Fruit fly (Drosophila melanogaster): ENCODE measurements around the gene Rev1.

Rev1 gene

DNA sequence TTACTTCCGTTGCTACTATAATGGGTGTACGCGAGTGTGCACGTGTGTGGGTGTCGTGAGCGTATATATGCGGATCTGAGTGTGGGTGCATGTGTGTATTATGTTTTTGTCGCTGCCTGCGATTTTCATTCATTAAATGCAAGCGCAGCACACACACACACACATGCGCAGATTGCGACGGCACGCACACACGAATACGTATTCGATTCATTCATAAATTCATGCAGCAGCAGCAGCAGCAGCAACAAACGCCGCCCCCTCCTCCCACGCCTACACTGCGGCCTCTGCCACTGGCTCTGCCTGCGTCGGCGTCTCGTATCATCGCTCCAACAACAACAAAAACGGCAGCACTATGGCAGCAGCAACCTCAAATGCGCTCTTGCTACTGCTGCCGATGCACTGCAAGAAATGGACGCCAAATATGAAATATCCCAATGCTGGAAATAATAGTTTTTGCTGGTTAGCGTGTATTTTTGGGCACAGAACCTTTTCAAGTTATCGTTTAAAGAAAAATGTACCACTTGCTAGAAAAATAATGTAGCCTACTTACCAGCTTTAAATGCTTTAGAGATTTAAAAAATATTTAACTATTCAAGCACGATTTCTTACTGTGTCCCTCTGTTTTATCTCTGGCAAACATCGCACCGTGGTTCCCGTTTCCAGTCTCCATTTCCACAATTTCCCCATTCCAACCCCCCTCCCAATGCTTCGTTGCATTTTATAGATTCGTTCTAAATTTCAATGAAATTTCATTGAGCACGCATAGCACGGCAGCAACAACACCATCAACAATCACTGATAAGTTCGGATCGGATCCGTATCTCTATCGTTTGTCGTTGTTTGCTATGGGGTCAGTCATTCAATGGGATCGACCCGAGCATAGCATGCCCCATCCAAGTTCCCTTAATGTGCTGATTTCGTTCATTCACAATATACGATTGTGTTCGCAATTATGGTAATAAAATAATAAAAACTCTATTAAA, 20.6 kb upstream of the Rev1 start (continued):
- peak; percentile 78 for TF ChIP-seq Mad (GFP tag; optimal IDR thresholded peaks at IDR 0.05)
- TF ChIP-seq gro (GFP tag; optimal IDR thresholded peaks at IDR 0.05), result no peak
- TF ChIP-seq lilli (GFP tag; optimal IDR thresholded peaks at IDR 0.05), result peak; percentile 72
- TF ChIP-seq hth (optimal IDR thresholded peaks at IDR 0.05), result no peak
- peak; percentile 92 for TF ChIP-seq oc (tag; optimal IDR thresholded peaks at IDR 0.05)
- TF ChIP-seq zen (tag; optimal IDR thresholded peaks at IDR 0.05), result peak; percentile 15
- peak; percentile 73 to 76 for TF ChIP-seq Pdp1 (GFP tag; optimal IDR thresholded peaks at IDR 0.05)
- TF ChIP-seq crp (GFP tag; optimal IDR thresholded peaks at IDR 0.05), result peak in 1 of 2 experiments; percentile 22
- peak; percentile 92; the same call in 2 of the 3 replicates for TF ChIP-seq sr (GFP tag; IDR thresholded peaks at IDR 0.05)
- peak in 1 of 2 experiments; percentile 78 for TF ChIP-seq Hr78 (GFP tag; optimal IDR thresholded peaks at IDR 0.05)
- TF ChIP-seq Sry-β (GFP tag; optimal IDR thresholded peaks at IDR 0.05), result peak; percentile 25
- TF ChIP-seq CG6254 (GFP tag; optimal IDR thresholded peaks at IDR 0.05), result peak; percentile 83
- TF ChIP-seq aop (GFP tag; IDR thresholded peaks at IDR 0.05), result peak; percentile 45
- TF ChIP-seq CG30020 (tag; optimal IDR thresholded peaks at IDR 0.05), result peak; percentile 39
- TF ChIP-seq gcm (GFP tag; optimal IDR thresholded peaks at IDR 0.05), result peak; percentile 84
- no peak for TF ChIP-seq Sin3A (optimal IDR thresholded peaks at IDR 0.05)
- peak; percentile 90 for TF ChIP-seq gsb-n (tag; optimal IDR thresholded peaks at IDR 0.05)
- TF ChIP-seq Opbp (GFP tag; IDR thresholded peaks at IDR 0.05; ENCODE audit: partially characterized antibody), result no peak
- peak; percentile 87 for TF ChIP-seq az2 (GFP tag; optimal IDR thresholded peaks at IDR 0.05)
- TF ChIP-seq vvl (GFP tag; IDR thresholded peaks at IDR 0.05), result peak; percentile 93
- TF ChIP-seq tgo (GFP tag; IDR thresholded peaks at IDR 0.05), result peak; percentile 68
- TF ChIP-seq corto (GFP tag; optimal IDR thresholded peaks at IDR 0.05), result no peak
- TF ChIP-seq CG14710 (tag; optimal IDR thresholded peaks at IDR 0.05), result peak; percentile 86
- peak; percentile 29 for TF ChIP-seq CG7745 (tag; optimal IDR thresholded peaks at IDR 0.05)
- TF ChIP-seq CG1024 (GFP tag; IDR thresholded peaks at IDR 0.05), result peak; percentile 85
- TF ChIP-seq CG8944 (GFP tag; optimal IDR thresholded peaks at IDR 0.05), result peak; percentile 88
- TF ChIP-seq CG14441 (GFP tag; IDR thresholded peaks at IDR 0.05), result peak; percentile 73
- peak; percentile 11 for TF ChIP-seq CG6765 (GFP tag; optimal IDR thresholded peaks at IDR 0.05)
- no peak for TF ChIP-seq bbx (GFP tag; IDR thresholded peaks at IDR 0.05; ENCODE audit: partially characterized antibody)
- TF ChIP-seq Antp (GFP tag; optimal IDR thresholded peaks at IDR 0.05), result peak; percentile 87
- TF ChIP-seq CG9609 (GFP tag; optimal IDR thresholded peaks at IDR 0.05), result peak; percentile 83
- TF ChIP-seq CG18764 (GFP tag; optimal IDR thresholded peaks at IDR 0.05), result peak; percentile 68
- peak; percentile 55 for TF ChIP-seq Nf-YB (GFP tag; optimal IDR thresholded peaks at IDR 0.05)
- peak; percentile 92 for TF ChIP-seq CG1603 (tag; optimal IDR thresholded peaks at IDR 0.05)
- peak; percentile 76 for TF ChIP-seq ssp (GFP tag; IDR thresholded peaks at IDR 0.05)
- TF ChIP-seq Lhr (GFP tag; optimal IDR thresholded peaks at IDR 0.05), result peak; percentile 82
- peak; percentile 67 for TF ChIP-seq scrt (GFP tag; optimal IDR thresholded peaks at IDR 0.05)
- peak; percentile 54 for TF ChIP-seq tx (GFP tag; optimal IDR thresholded peaks at IDR 0.05)
- no peak for TF ChIP-seq Hey (tag; optimal IDR thresholded peaks at IDR 0.05)
- no peak for TF ChIP-seq h (optimal IDR thresholded peaks at IDR 0.05)
- TF ChIP-seq sens (GFP tag), result peak; percentile 97
- no peak for TF ChIP-seq Hr39 (optimal IDR thresholded peaks at IDR 0.05)
- peak; percentile 87 for TF ChIP-seq CG34422 (GFP tag; IDR thresholded peaks at IDR 0.05)
- TF ChIP-seq CG31224 (GFP tag; IDR thresholded peaks at IDR 0.05), result no peak
- TF ChIP-seq CG4404 (GFP tag; IDR thresholded peaks at IDR 0.05), result peak; percentile 67
- no peak for TF ChIP-seq D19B (GFP tag; optimal IDR thresholded peaks at IDR 0.05)
- peak; percentile 71 for TF ChIP-seq nau (GFP tag; optimal IDR thresholded peaks at IDR 0.05)
- no peak for TF ChIP-seq pfk (GFP tag; optimal IDR thresholded peaks at IDR 0.05)
- TF ChIP-seq CG1602 (GFP tag; optimal IDR thresholded peaks at IDR 0.05), result peak; percentile 87
